Fruit fly (Drosophila melanogaster): ENCODE measurements around the gene Srg1.

The Srg1 gene

dm6 chr3R:24864719-24865400 lies at the start of gene Srg1, which contains the start of gene Elal:
TSS of gene Srg1 (minus strand) at chr3R:24864732.
TSS of gene Elal (plus strand) at chr3R:24865350.
- TF ChIP-seq CG8281 (tag; optimal IDR thresholded peaks at IDR 0.05) (no peak), CG9437 (GFP tag; optimal IDR thresholded peaks at IDR 0.05) (no peak), CG12071 (GFP tag; optimal IDR thresholded peaks at IDR 0.05) (no peak), CG18476 (GFP tag; optimal IDR thresholded peaks at IDR 0.05) (no peak), Dip2 (GFP tag; IDR thresholded peaks at IDR 0.05) (no peak), CG12659 (GFP tag; optimal IDR thresholded peaks at IDR 0.05) (no peak), luna (GFP tag; optimal IDR thresholded peaks at IDR 0.05) (no peak), ab (GFP tag; optimal IDR thresholded peaks at IDR 0.05) (no peak), CG2889 (GFP tag; IDR thresholded peaks at IDR 0.05) (no peak), en (GFP tag; optimal IDR thresholded peaks at IDR 0.05) (no peak), lola (GFP tag; optimal IDR thresholded peaks at IDR 0.05) (no peak), Ssrp (tag; optimal IDR thresholded peaks at IDR 0.05) (no peak), CG8388 (GFP tag; optimal IDR thresholded peaks at IDR 0.05) (no peak), CG10267 (tag; optimal IDR thresholded peaks at IDR 0.05) (peak; percentile 32), Dip3 (GFP tag; optimal IDR thresholded peaks at IDR 0.05) (no peak), Doc2 (GFP tag; IDR thresholded peaks at IDR 0.05) (no peak), dysf (GFP tag; IDR thresholded peaks at IDR 0.05) (peak; percentile 41; the same call in 1 of the 3 replicates), sna (GFP tag; IDR thresholded peaks at IDR 0.05; ENCODE audit: partially characterized antibody) (no peak), Hand (GFP tag; optimal IDR thresholded peaks at IDR 0.05) (no peak), chn (GFP tag; optimal IDR thresholded peaks at IDR 0.05) (no peak), Lpt (GFP tag; optimal IDR thresholded peaks at IDR 0.05) (no peak), fru (optimal IDR thresholded peaks at IDR 0.05) (no peak), mld (GFP tag; IDR thresholded peaks at IDR 0.05; ENCODE audit: partially characterized antibody) (no peak), CG17385 (GFP tag; optimal IDR thresholded peaks at IDR 0.05) (peak; percentile 0), CG13287 (GFP tag; IDR thresholded peaks at IDR 0.05; ENCODE audit: partially characterized antibody) (no peak), CG18619 (GFP tag; optimal IDR thresholded peaks at IDR 0.05) (no peak), fd64A (GFP tag; optimal IDR thresholded peaks at IDR 0.05) (no peak), zf30C (GFP tag; optimal IDR thresholded peaks at IDR 0.05) (no peak), pros (GFP tag; optimal IDR thresholded peaks at IDR 0.05) (no peak), repo (GFP tag; optimal IDR thresholded peaks at IDR 0.05) (no peak), CG6854 (GFP tag; optimal IDR thresholded peaks at IDR 0.05) (no peak), Bteb2 (GFP tag; optimal IDR thresholded peaks at IDR 0.05) (no peak), CG7271 (tag; optimal IDR thresholded peaks at IDR 0.05) (no peak), CG6654 (GFP tag; optimal IDR thresholded peaks at IDR 0.05) (no peak), maf-S (GFP tag; optimal IDR thresholded peaks at IDR 0.05) (no peak), CG17802 (tag; optimal IDR thresholded peaks at IDR 0.05) (no peak), CG43689 (GFP tag; IDR thresholded peaks at IDR 0.05) (no peak), HmgZ (tag; optimal IDR thresholded peaks at IDR 0.05) (no peak), pb (GFP tag; optimal IDR thresholded peaks at IDR 0.05) (no peak), CG9609 (GFP tag; optimal IDR thresholded peaks at IDR 0.05) (no peak), CG15073 (GFP tag; optimal IDR thresholded peaks at IDR 0.05) (no peak), gro (GFP tag; optimal IDR thresholded peaks at IDR 0.05) (no peak), btn (GFP tag; optimal IDR thresholded peaks at IDR 0.05) (no peak), z (GFP tag; IDR thresholded peaks at IDR 0.05) (no peak), pho (GFP tag; optimal IDR thresholded peaks at IDR 0.05) (no peak), HHEX (GFP tag; optimal IDR thresholded peaks at IDR 0.05) (no peak), CG30431 (GFP tag; optimal IDR thresholded peaks at IDR 0.05) (no peak), Abd-B (GFP tag; optimal IDR thresholded peaks at IDR 0.05) (no peak), gsb (GFP tag; IDR thresholded peaks at IDR 0.05) (no peak), ssp (GFP tag; IDR thresholded peaks at IDR 0.05) (no peak), bigmax (GFP tag; optimal IDR thresholded peaks at IDR 0.05) (no peak)

Data from whole organism, embryonic.